Fruit fly (Drosophila melanogaster): ENCODE data around the gene Spps.
A peak's percentile ranks its signal among the peaks of the same experiment; 100 is the strongest.

- TF ChIP-seq Hr96 (GFP tag; optimal IDR thresholded peaks at IDR 0.05) (no peak), Crg-1 (GFP tag; optimal IDR thresholded peaks at IDR 0.05) (no peak), Clk (GFP tag; optimal IDR thresholded peaks at IDR 0.05) (no peak), CG33017 (tag; optimal IDR thresholded peaks at IDR 0.05) (peak; percentile 17), CG7101 (tag; optimal IDR thresholded peaks at IDR 0.05) (no peak), kay (GFP tag; ENCODE audit: borderline replicate concordance) (no peak), Mnt (GFP tag; optimal IDR thresholded peaks at IDR 0.05) (no peak), bab1 (GFP tag; optimal IDR thresholded peaks at IDR 0.05) (no peak), pad (GFP tag; optimal IDR thresholded peaks at IDR 0.05) (no peak), CG11617 (GFP tag; optimal IDR thresholded peaks at IDR 0.05) (no peak), toe (GFP tag; optimal IDR thresholded peaks at IDR 0.05) (peak; percentile 37), tj (GFP tag; optimal IDR thresholded peaks at IDR 0.05) (no peak)
Observed at dm6 chr3R:24263588-24264413, 37.1 kb upstream of the Spps start.
